Worm (Caenorhabditis elegans) whole organism, midembryonic: ENCODE results near the gene ran-2.

ENCODE experiments used
- cog-1 ChIP-seq: sonication (generic microtip); optimal IDR thresholded peaks from 2 replicates; lab custom pipeline; 2016; ENCODE audit warnings: missing genetic modification characterization, missing compliant biosample characterization
- flt-1 ChIP-seq: fragments of 200-800 bp; sonication (Bioruptor generic); IDR thresholded peaks from 2 replicates; pipeline ENCODE4 v1.3.6; 2022; ENCODE audit warnings: missing genetic modification characterization, missing compliant biosample characterization
- klf-2 ChIP-seq: fragments of 200-800 bp; sonication (Bioruptor generic); conservative IDR thresholded peaks from 2 replicates; pipeline ENCODE4 v1.3.6; 2022; ENCODE audit warnings: missing genetic modification reagents, missing genetic modification characterization, missing compliant biosample characterization
- ref-1 ChIP-seq: fragments of 200-800 bp; sonication (Bioruptor generic); conservative IDR thresholded peaks from 2 replicates; pipeline ENCODE4 v1.3.6; 2022; ENCODE audit warnings: missing genetic modification reagents, missing genetic modification characterization, missing compliant biosample characterization

DNA sequence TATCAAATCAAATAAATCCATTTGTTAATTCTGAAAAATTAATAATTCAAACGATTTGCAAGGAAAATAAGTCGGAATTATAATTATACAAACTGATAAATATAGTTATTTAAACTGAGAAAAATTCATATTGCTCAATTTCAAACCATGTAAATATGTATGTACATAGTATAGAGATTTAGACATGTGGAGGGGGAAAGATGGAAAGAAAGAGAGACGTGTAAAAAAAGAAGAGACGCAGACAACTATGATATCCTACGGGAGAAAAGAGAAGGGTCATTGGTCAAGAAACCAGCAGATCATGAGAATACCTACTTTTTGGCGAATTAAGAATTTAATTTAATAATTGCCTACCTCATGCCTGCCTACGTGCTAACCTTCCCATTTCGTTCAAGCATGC, 24.8 kb downstream of the ran-2 start, which contains the start of gene C29E4.11:
- TF ChIP-seq ref-1 (GFP tag; lab: Robert Waterston, UW) (no peak), klf-2 (GFP tag; lab: Robert Waterston, UW) (no peak), cog-1 (tag; lab: Kevin White, UChicago) (peak; percentile 24), flt-1 (GFP tag; lab: Robert Waterston, UW) (no peak)
